Fruit fly (Drosophila melanogaster) whole organism, wandering third instar larva: Measurements from ENCODE around the gene elg1.
A peak's percentile ranks its signal among the peaks of the same experiment; 100 is the strongest.

ENCODE experiments used
- Abd-B ChIP-seq: fragments of >200 bp; optimal IDR thresholded peaks from 2 replicates; lab custom pipeline; 2017; ENCODE audit warnings: missing biosample characterization, missing genetic modification characterization
- CG32264 ChIP-seq: fragments of 200-800 bp; sonication (Bioruptor generic); optimal IDR thresholded peaks from 2 replicates; lab custom pipeline; 2016; ENCODE audit warnings: missing biosample characterization, missing genetic modification characterization
- CG9705 ChIP-seq: fragments of 200-800 bp; sonication (Bioruptor generic); optimal IDR thresholded peaks from 2 replicates; lab custom pipeline; 2018; ENCODE audit warnings: missing biosample characterization, mild to moderate bottlenecking, missing genetic modification characterization
- CrebA ChIP-seq: fragments of 200-800 bp; sonication (Bioruptor generic); optimal IDR thresholded peaks from 2 replicates; lab custom pipeline; 2016; ENCODE audit warnings: missing biosample characterization, mild to moderate bottlenecking, missing genetic modification characterization, borderline replicate concordance
- Dfd ChIP-seq: fragments of >200 bp; optimal IDR thresholded peaks from 2 replicates; lab custom pipeline; 2017; ENCODE audit warnings: missing biosample characterization, missing genetic modification characterization
- Dif ChIP-seq: fragments of 200-275, 200-300 bp; sonication (Bioruptor generic); optimal IDR thresholded peaks from 2 replicates; lab custom pipeline; 2018; ENCODE audit warnings: missing biosample characterization, missing genetic modification characterization; ENCODE audit not compliant: partially characterized antibody
- HLH106 ChIP-seq: fragments of 200-800 bp; optimal IDR thresholded peaks from 3 replicates; lab custom pipeline; 2019; ENCODE audit warnings: missing biosample characterization, mild to moderate bottlenecking, missing genetic modification characterization, moderate library complexity
- Hnf4 ChIP-seq: fragments of 200-800 bp; sonication (Bioruptor generic); optimal IDR thresholded peaks from 2 replicates; lab custom pipeline; 2016; ENCODE audit warnings: missing biosample characterization, mild to moderate bottlenecking, missing genetic modification characterization
- Hr78 ChIP-seq: fragments of >200 bp; optimal IDR thresholded peaks from 2 replicates; lab custom pipeline; 2017; ENCODE audit warnings: missing biosample characterization, missing genetic modification characterization
- Hr83 ChIP-seq: fragments of 200-300 bp; sonication (Bioruptor generic); optimal IDR thresholded peaks from 2 replicates; lab custom pipeline; 2016; ENCODE audit warnings: missing biosample characterization, mild to moderate bottlenecking, missing genetic modification characterization, moderate library complexity; ENCODE audit not compliant: poor library complexity, severe bottlenecking
- Jra ChIP-seq: sonication (Bioruptor generic); optimal IDR thresholded peaks from 2 replicates; lab custom pipeline; 2016; ENCODE audit warnings: missing biosample characterization, missing genetic modification characterization
- N ChIP-seq: fragments of >200 bp; optimal IDR thresholded peaks from 2 replicates; lab custom pipeline; 2018; ENCODE audit warnings: missing biosample characterization, missing external identifiers, missing genetic modification characterization
- Rel ChIP-seq, 2 experiments: fragments of 200-800 bp; sonication (Bioruptor generic) in 1 of 2; optimal IDR thresholded peaks; 2 replicates in 1 of 2; 3 replicates in 1 of 2; lab custom pipeline; 2016 to 2019; ENCODE audit warnings: mild to moderate bottlenecking in 2 of 2, missing biosample characterization in 2 of 2, missing genetic modification characterization in 2 of 2, moderate library complexity in 1 of 2
- Vsx2 ChIP-seq: fragments of 200-300, 225-300 bp; sonication (Bioruptor generic); optimal IDR thresholded peaks from 2 replicates; lab custom pipeline; 2018; ENCODE audit warnings: missing biosample characterization, missing genetic modification characterization; ENCODE audit not compliant: partially characterized antibody
- br ChIP-seq: fragments of 200-800 bp; sonication (Bioruptor generic); optimal IDR thresholded peaks from 2 replicates; lab custom pipeline; 2016; ENCODE audit warnings: missing biosample characterization, missing genetic modification characterization
- brk ChIP-seq: fragments of 200-800 bp; sonication (Bioruptor generic); optimal IDR thresholded peaks from 2 replicates; lab custom pipeline; 2016; ENCODE audit warnings: missing biosample characterization, mild to moderate bottlenecking, missing genetic modification characterization
- dmrt93B ChIP-seq: fragments of 200-800 bp; sonication (Bioruptor generic); optimal IDR thresholded peaks from 2 replicates; lab custom pipeline; 2018; ENCODE audit warnings: missing biosample characterization, mild to moderate bottlenecking, missing genetic modification characterization
- dsf ChIP-seq: sonication (Bioruptor generic); optimal IDR thresholded peaks from 2 replicates; lab custom pipeline; 2016; ENCODE audit warnings: missing biosample characterization, missing genetic modification characterization, borderline replicate concordance
- ey ChIP-seq: fragments of 200-800 bp; sonication (Bioruptor generic); optimal IDR thresholded peaks from 2 replicates; lab custom pipeline; 2016; ENCODE audit warnings: missing biosample characterization, missing genetic modification characterization
- fru ChIP-seq: fragments of 200-800 bp; sonication (Bioruptor generic); optimal IDR thresholded peaks from 3 replicates; lab custom pipeline; 2016; ENCODE audit warnings: missing biosample characterization, mild to moderate bottlenecking, missing genetic modification characterization
- h ChIP-seq: fragments of 200-800 bp; sonication (Bioruptor generic); optimal IDR thresholded peaks from 3 replicates; lab custom pipeline; 2016; ENCODE audit warnings: missing biosample characterization, mild to moderate bottlenecking, missing genetic modification characterization
- jim ChIP-seq: fragments of 175-275, 200-325 bp; sonication (Bioruptor generic); optimal IDR thresholded peaks from 2 replicates; lab custom pipeline; 2016; ENCODE audit warnings: missing biosample characterization, mild to moderate bottlenecking, missing genetic modification characterization
- lola ChIP-seq: fragments of >200 bp; optimal IDR thresholded peaks from 2 replicates; lab custom pipeline; 2017; ENCODE audit warnings: missing biosample characterization, missing genetic modification characterization
- pan ChIP-seq: fragments of >200 bp; optimal IDR thresholded peaks from 2 replicates; lab custom pipeline; 2017
- psq ChIP-seq: fragments of 200-800 bp; sonication (Bioruptor generic); optimal IDR thresholded peaks from 3 replicates; lab custom pipeline; 2017; ENCODE audit warnings: missing biosample characterization, mild to moderate bottlenecking, missing genetic modification characterization, moderate library complexity
- rgr ChIP-seq: fragments of 200-800 bp; sonication (Bioruptor generic); optimal IDR thresholded peaks from 3 replicates; lab custom pipeline; 2016; ENCODE audit warnings: missing biosample characterization, mild to moderate bottlenecking, missing genetic modification characterization
- sv ChIP-seq: fragments of 200-800 bp; sonication (Bioruptor generic); optimal IDR thresholded peaks from 3 replicates; lab custom pipeline; 2016; ENCODE audit warnings: missing biosample characterization, missing genetic modification characterization
- tai ChIP-seq: sonication (Bioruptor generic); optimal IDR thresholded peaks from 2 replicates; lab custom pipeline; 2016; ENCODE audit warnings: missing biosample characterization, missing genetic modification characterization
- usp ChIP-seq: fragments of >200 bp; optimal IDR thresholded peaks from 2 replicates; lab custom pipeline; 2017; ENCODE audit warnings: missing biosample characterization, missing genetic modification characterization
- woc ChIP-seq: sonication (Bioruptor generic); optimal IDR thresholded peaks from 2 replicates; lab custom pipeline; 2016; ENCODE audit warnings: missing biosample characterization, mild to moderate bottlenecking, missing genetic modification characterization

elg1 gene

dm6 chr3L:16128973-16129745, 2.7 kb upstream of the elg1 start, which contains the start of gene SsRbeta:
TSS of gene SsRbeta (plus strand) at chr3L:16129617.
- TF ChIP-seq rgr (GFP tag; lab: Kevin White, UChicago) = no peak
- no peak for TF ChIP-seq tai (GFP tag; lab: Kevin White, UChicago)
- TF ChIP-seq Jra (GFP tag; lab: Kevin White, UChicago) = peak; percentile 20
- no peak for TF ChIP-seq usp (GFP tag; lab: Kevin White, UChicago)
- peak; percentile 53 for TF ChIP-seq Hr83 (GFP tag; lab: Kevin White, UChicago)
- peak; percentile 41 for TF ChIP-seq brk (GFP tag; lab: Kevin White, UChicago)
- TF ChIP-seq h (GFP tag; lab: Kevin White, UChicago) = no peak
- TF ChIP-seq CrebA = no peak
- no peak for TF ChIP-seq Rel (GFP tag; optimal IDR thresholded peaks at IDR 0.05; lab: Kevin White, UChicago)
- TF ChIP-seq Rel (tag; optimal IDR thresholded peaks at IDR 0.05; lab: Kevin White, UChicago) = peak; percentile 39
- TF ChIP-seq Dfd (GFP tag; lab: Kevin White, UChicago) = no peak
- TF ChIP-seq sv (GFP tag; lab: Kevin White, UChicago) = peak; percentile 60
- TF ChIP-seq woc (GFP tag; lab: Kevin White, UChicago) = no peak

- no peak for TF ChIP-seq brk (GFP tag; lab: Kevin White, UChicago)
- TF ChIP-seq dsf = no peak
- no peak for TF ChIP-seq usp (GFP tag; lab: Kevin White, UChicago)
- no peak for TF ChIP-seq rgr (GFP tag; lab: Kevin White, UChicago)
- TF ChIP-seq Hnf4 (GFP tag; lab: Kevin White, UChicago) = no peak
- TF ChIP-seq h (GFP tag; lab: Kevin White, UChicago) = no peak
- no peak for TF ChIP-seq lola (GFP tag; lab: Kevin White, UChicago)
- TF ChIP-seq Hr83 (GFP tag; lab: Kevin White, UChicago) = no peak
- no peak for TF ChIP-seq Dfd (GFP tag; lab: Kevin White, UChicago)
- TF ChIP-seq br = no peak
- no peak for TF ChIP-seq Dif (GFP tag; lab: Kevin White, UChicago)
- no peak for TF ChIP-seq psq (GFP tag; lab: Kevin White, UChicago)
- no peak for TF ChIP-seq tai (GFP tag; lab: Kevin White, UChicago)
- TF ChIP-seq CG32264 (GFP tag; lab: Kevin White, UChicago) = no peak
- TF ChIP-seq woc (GFP tag; lab: Kevin White, UChicago) = no peak
- no peak for TF ChIP-seq dmrt93B (GFP tag; lab: Kevin White, UChicago)
Measured at dm6 chr3L:16132067-16132418, 215 bp downstream of the elg1 start.

- TF ChIP-seq CG9705 (no peak), jim (GFP tag; lab: Kevin White, UChicago) (no peak), Hr78 (GFP tag; lab: Kevin White, UChicago) (no peak), Hr83 (GFP tag; lab: Kevin White, UChicago) (no peak)
Measured at dm6 chr3L:16136819-16137553, 5.2 kb downstream of the elg1 start.

DNA sequence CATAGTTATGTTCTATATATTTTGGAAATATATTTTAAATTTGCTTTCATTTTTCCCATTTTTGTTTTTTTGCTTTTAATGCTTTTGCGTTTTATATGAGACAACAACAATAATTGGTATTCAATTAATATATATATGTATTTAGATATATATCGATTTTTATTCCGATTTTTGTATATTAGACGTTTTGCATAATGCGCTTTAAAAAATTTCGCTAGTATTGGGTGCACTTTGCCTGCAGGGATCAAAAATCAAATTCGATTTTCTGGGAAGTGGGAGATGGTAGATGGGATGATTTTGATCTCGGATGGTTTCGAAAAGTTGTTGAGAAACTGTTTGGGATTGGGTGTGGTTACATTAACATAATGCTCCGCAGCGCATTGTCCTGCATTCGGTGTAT, 6.0 kb downstream of the elg1 start, which contains the start of gene CG5157:
TSS of gene CG5157 (minus strand) at position 101 of the 400 bp plus-strand sequence.
- TF ChIP-seq Vsx2 (GFP tag; lab: Kevin White, UChicago) = no peak
- no peak for TF ChIP-seq jim (GFP tag; lab: Kevin White, UChicago)
- TF ChIP-seq fru (GFP tag; lab: Kevin White, UChicago) = no peak
- TF ChIP-seq pan (lab: Kevin White, UChicago) = no peak
- TF ChIP-seq rgr (GFP tag; lab: Kevin White, UChicago) = no peak
- TF ChIP-seq Rel (GFP tag; optimal IDR thresholded peaks at IDR 0.05; lab: Kevin White, UChicago) = no peak
- TF ChIP-seq Rel (tag; optimal IDR thresholded peaks at IDR 0.05; lab: Kevin White, UChicago) = no peak
- no peak for TF ChIP-seq Abd-B (GFP tag; lab: Kevin White, UChicago)
- TF ChIP-seq dmrt93B (GFP tag; lab: Kevin White, UChicago) = no peak
- TF ChIP-seq N (GFP tag; lab: Kevin White, UChicago) = no peak
- TF ChIP-seq woc (GFP tag; lab: Kevin White, UChicago) = no peak
- TF ChIP-seq h (GFP tag; lab: Kevin White, UChicago) = no peak
- TF ChIP-seq lola (GFP tag; lab: Kevin White, UChicago) = no peak
- no peak for TF ChIP-seq HLH106 (tag; lab: Kevin White, UChicago)
- no peak for TF ChIP-seq br
- TF ChIP-seq Hnf4 (GFP tag; lab: Kevin White, UChicago) = no peak
- no peak for TF ChIP-seq ey (GFP tag; lab: Kevin White, UChicago)
